Fruit fly (Drosophila melanogaster): Measurements from ENCODE around the gene MFS3.

The MFS3 gene

dm6 chr2L:1147656-1148055 lies 4.7 kb downstream of the MFS3 start (continued):
- TF ChIP-seq CG2875 (GFP tag; optimal IDR thresholded peaks at IDR 0.05) (no peak), CG32767 (GFP tag; IDR thresholded peaks at IDR 0.05) (no peak), CG3163 (GFP tag; optimal IDR thresholded peaks at IDR 0.05) (no peak), CG15073 (GFP tag; optimal IDR thresholded peaks at IDR 0.05) (no peak), fd96Cb (tag; optimal IDR thresholded peaks at IDR 0.05) (no peak), CG6683 (GFP tag; optimal IDR thresholded peaks at IDR 0.05) (no peak), Kr (GFP tag; optimal IDR thresholded peaks at IDR 0.05) (no peak), btn (GFP tag; optimal IDR thresholded peaks at IDR 0.05) (no peak), TFAM (GFP tag; optimal IDR thresholded peaks at IDR 0.05) (no peak), Mrtf (GFP tag; IDR thresholded peaks at IDR 0.05) (no peak), HLH3B (GFP tag; IDR thresholded peaks at IDR 0.05) (no peak), crol (GFP tag; IDR thresholded peaks at IDR 0.05) (no peak), gcm (GFP tag; optimal IDR thresholded peaks at IDR 0.05) (peak; percentile 88), CG15011 (GFP tag; optimal IDR thresholded peaks at IDR 0.05) (no peak), CG1792 (GFP tag; optimal IDR thresholded peaks at IDR 0.05) (no peak), sug (tag; optimal IDR thresholded peaks at IDR 0.05) (no peak), Med (GFP tag) (no peak), CkIIα-i1 (GFP tag; IDR thresholded peaks at IDR 0.05) (no peak), YL-1 (GFP tag; optimal IDR thresholded peaks at IDR 0.05) (no peak), Poxn (GFP tag; IDR thresholded peaks at IDR 0.05) (no peak), CG43689 (GFP tag; IDR thresholded peaks at IDR 0.05) (no peak), hbn (GFP tag; IDR thresholded peaks at IDR 0.05; ENCODE audit: partially characterized antibody) (peak; percentile 53; the same call in 1 of the 2 replicates), CG17568 (GFP tag; optimal IDR thresholded peaks at IDR 0.05) (no peak), hb (GFP tag; IDR thresholded peaks at IDR 0.05; ENCODE audit: partially characterized antibody) (peak; percentile 65; the same call in 1 of the 3 replicates), Optix (GFP tag; IDR thresholded peaks at IDR 0.05) (no peak), HHEX (GFP tag; optimal IDR thresholded peaks at IDR 0.05) (no peak), MBD-R2 (GFP tag; IDR thresholded peaks at IDR 0.05) (peak; percentile 70), CG2678 (tag; optimal IDR thresholded peaks at IDR 0.05) (no peak), Ets97D (GFP tag; optimal IDR thresholded peaks at IDR 0.05) (no peak), CG18262 (tag; optimal IDR thresholded peaks at IDR 0.05) (no peak), Elba2 (GFP tag; optimal IDR thresholded peaks at IDR 0.05) (no peak), jigr1 (GFP tag; IDR thresholded peaks at IDR 0.05) (no peak), CG13775 (GFP tag; optimal IDR thresholded peaks at IDR 0.05) (no peak), CG31441 (GFP tag; IDR thresholded peaks at IDR 0.05) (no peak), CG8478 (optimal IDR thresholded peaks at IDR 0.05) (no peak), CG10274 (GFP tag; optimal IDR thresholded peaks at IDR 0.05) (no peak), trem (tag; optimal IDR thresholded peaks at IDR 0.05) (no peak), CG1832 (GFP tag; optimal IDR thresholded peaks at IDR 0.05) (no peak), CG4404 (GFP tag; IDR thresholded peaks at IDR 0.05) (no peak), CG2712 (tag; optimal IDR thresholded peaks at IDR 0.05) (no peak)

- TF ChIP-seq CG9609 (GFP tag; optimal IDR thresholded peaks at IDR 0.05) (no peak), sens (GFP tag) (peak; percentile 35), CG14860 (GFP tag; IDR thresholded peaks at IDR 0.05; ENCODE audit: partially characterized antibody) (peak; percentile 93), ems (GFP tag; optimal IDR thresholded peaks at IDR 0.05) (peak; percentile 67), CG2120 (GFP tag; optimal IDR thresholded peaks at IDR 0.05) (peak; percentile 81), sqz (GFP tag; optimal IDR thresholded peaks at IDR 0.05) (no peak), B-H2 (GFP tag; optimal IDR thresholded peaks at IDR 0.05) (peak; percentile 56), CG3847 (GFP tag; IDR thresholded peaks at IDR 0.05) (0 out of 2 replicates have a peak, but pooled peaks have one; percentile 47), sima (GFP tag; optimal IDR thresholded peaks at IDR 0.05) (no peak), CG33213 (GFP tag; optimal IDR thresholded peaks at IDR 0.05) (peak; percentile 43), Ravus (GFP tag; IDR thresholded peaks at IDR 0.05) (no peak), CG7745 (tag; optimal IDR thresholded peaks at IDR 0.05) (no peak), danr (GFP tag; IDR thresholded peaks at IDR 0.05) (no peak), pnt (GFP tag; optimal IDR thresholded peaks at IDR 0.05) (no peak), Dref (GFP tag; IDR thresholded peaks at IDR 0.05) (peak; percentile 97), CG7839 (tag; optimal IDR thresholded peaks at IDR 0.05) (no peak)
These were observed 7.6 kb downstream of the MFS3 start, which contains the start of the genes Tfb4 and Vps29 for dm6 chr2L:1150554-1150953. Gene Tfb4, minus strand, starts transcription at chr2L:1150677. Gene Vps29, plus strand, starts transcription at chr2L:1150766.
